Fruit fly (Drosophila melanogaster) whole organism, embryonic: ENCODE data around the gene CG2652.

Source experiments
- Aef1 ChIP-seq: fragments of 200-800 bp; sonication (Bioruptor generic); IDR thresholded peaks from 3 replicates; pipeline ENCODE4 v1.3.6; 2022; ENCODE audit warnings: missing biosample characterization, missing genetic modification characterization
- Atf3 ChIP-seq: fragments of 200-800 bp; sonication (Bioruptor generic); optimal IDR thresholded peaks from 3 replicates; lab custom pipeline; 2016; ENCODE audit warnings: missing biosample characterization, missing genetic modification characterization
- CG10321 ChIP-seq: fragments of 200-800 bp; sonication (Bioruptor generic); IDR thresholded peaks from 2 replicates; pipeline ENCODE4 v1.3.6; 2022; ENCODE audit warnings: missing biosample characterization, missing genetic modification characterization
- CG11093 ChIP-seq: fragments of 200-800 bp; sonication (Bioruptor generic); IDR thresholded peaks from 3 replicates; pipeline ENCODE4 v1.3.6; 2022; ENCODE audit warnings: missing biosample characterization, missing genetic modification characterization
- CG11696 ChIP-seq: fragments of 200-800 bp; sonication (Bioruptor generic); IDR thresholded peaks from 2 replicates; pipeline ENCODE4 v1.3.6; 2022; ENCODE audit warnings: missing biosample characterization, missing genetic modification characterization
- CG12219 ChIP-seq: fragments of 200-800 bp; sonication (Bioruptor generic); optimal IDR thresholded peaks from 3 replicates; lab custom pipeline; 2018; ENCODE audit warnings: missing biosample characterization, mild to moderate bottlenecking, missing genetic modification characterization
- CG13424 ChIP-seq: fragments of 200-800 bp; sonication (Bioruptor generic); optimal IDR thresholded peaks from 2 replicates; lab custom pipeline; 2019; ENCODE audit warnings: missing biosample characterization, mild to moderate bottlenecking, missing genetic modification characterization, moderate library complexity
- CG14014 ChIP-seq: fragments of 200-800 bp; sonication (Bioruptor generic); IDR thresholded peaks from 2 replicates; pipeline ENCODE4 v1.3.6; 2022; ENCODE audit warnings: missing biosample characterization, missing genetic modification characterization
- CG15514 ChIP-seq: fragments of 200-800 bp; sonication (Bioruptor generic); optimal IDR thresholded peaks from 3 replicates; lab custom pipeline; 2017; ENCODE audit warnings: missing biosample characterization, missing genetic modification characterization, mild to moderate bottlenecking, moderate library complexity, missing genetic modification reagents
- CG18619 ChIP-seq: fragments of 200-800 bp; sonication (Bioruptor generic); optimal IDR thresholded peaks from 3 replicates; lab custom pipeline; 2017; ENCODE audit warnings: missing biosample characterization, mild to moderate bottlenecking, missing genetic modification characterization
- CG2120 ChIP-seq: fragments of 200-800 bp; sonication (Bioruptor generic); optimal IDR thresholded peaks from 3 replicates; lab custom pipeline; 2016; ENCODE audit warnings: missing biosample characterization, missing genetic modification characterization
- CG2202 ChIP-seq: fragments of 200-800 bp; sonication (Bioruptor generic); optimal IDR thresholded peaks from 2 replicates; lab custom pipeline; 2018; ENCODE audit warnings: missing biosample characterization, mild to moderate bottlenecking, missing genetic modification characterization
- CG31224 ChIP-seq: fragments of 200-800 bp; sonication (Bioruptor generic); IDR thresholded peaks from 2 replicates; pipeline ENCODE4 v1.3.6; 2022; ENCODE audit warnings: missing biosample characterization, missing genetic modification characterization
- CG34376 ChIP-seq: fragments of 200-800 bp; sonication (Bioruptor generic); optimal IDR thresholded peaks from 2 replicates; lab custom pipeline; 2018; ENCODE audit warnings: missing biosample characterization, mild to moderate bottlenecking, missing genetic modification characterization
- CG3847 ChIP-seq: fragments of 200-800 bp; sonication (Bioruptor generic); IDR thresholded peaks from 2 replicates; pipeline ENCODE4 v1.3.6; 2022; ENCODE audit warnings: missing biosample characterization, missing genetic modification characterization
- CG7357 ChIP-seq: fragments of 200-800 bp; sonication (Bioruptor generic); IDR thresholded peaks from 3 replicates; pipeline ENCODE4 v1.3.6; 2022; ENCODE audit warnings: missing biosample characterization, missing genetic modification characterization
- CG9215 ChIP-seq: fragments of 200-800 bp; sonication (Bioruptor generic); IDR thresholded peaks from 2 replicates; pipeline ENCODE4 v1.3.6; 2022; ENCODE audit warnings: missing biosample characterization, missing genetic modification characterization
- Drgx ChIP-seq: fragments of 200-800 bp; sonication (Bioruptor generic); IDR thresholded peaks from 2 replicates; pipeline ENCODE4 v1.3.6; 2022; ENCODE audit warnings: missing biosample characterization, missing genetic modification characterization
- E2f1 ChIP-seq: fragments of 200-800 bp; sonication (Bioruptor generic); IDR thresholded peaks from 2 replicates; pipeline ENCODE4 v1.3.6; 2022; ENCODE audit warnings: missing biosample characterization, missing genetic modification characterization
- Ets65A ChIP-seq: fragments of 200-800 bp; sonication (Bioruptor generic); peaks from one replicate; lab custom pipeline; 2016; ENCODE audit warnings: missing biosample characterization, missing genetic modification characterization
- H15 ChIP-seq: fragments of 200-800 bp; sonication (Bioruptor generic); IDR thresholded peaks from 3 replicates; pipeline ENCODE4 v1.3.6; 2022; ENCODE audit warnings: missing biosample characterization, missing genetic modification characterization
- H2.0 ChIP-seq: fragments of 200-800 bp; sonication (Bioruptor generic); IDR thresholded peaks from 2 replicates; pipeline ENCODE4 v1.3.6; 2022; ENCODE audit warnings: missing biosample characterization, missing genetic modification characterization
- HLH3B ChIP-seq: fragments of 200-800 bp; sonication (Bioruptor generic); IDR thresholded peaks from 2 replicates; pipeline ENCODE4 v1.3.6; 2022; ENCODE audit warnings: missing biosample characterization, missing genetic modification characterization
- HLHmδ ChIP-seq: fragments of 200-800 bp; sonication (Bioruptor generic); optimal IDR thresholded peaks from 2 replicates; lab custom pipeline; 2018; ENCODE audit warnings: missing biosample characterization, mild to moderate bottlenecking, missing genetic modification characterization, moderate library complexity
- MBD-R2 ChIP-seq: fragments of 200-800 bp; sonication (Bioruptor generic); IDR thresholded peaks from 2 replicates; pipeline ENCODE4 v1.3.6; 2022; ENCODE audit warnings: missing biosample characterization, missing genetic modification characterization
- NFAT ChIP-seq: fragments of 200-800 bp; sonication (Bioruptor generic); IDR thresholded peaks from 2 replicates; pipeline ENCODE4 v1.3.6; 2022; ENCODE audit warnings: missing biosample characterization, missing genetic modification characterization
- Poxn ChIP-seq: fragments of 200-800 bp; sonication (Bioruptor generic); IDR thresholded peaks from 2 replicates; pipeline ENCODE4 v1.3.6; 2022; ENCODE audit warnings: missing biosample characterization, missing genetic modification characterization
- Rfx ChIP-seq: fragments of 200-800 bp; sonication (Bioruptor generic); IDR thresholded peaks from 2 replicates; pipeline ENCODE4 v1.3.6; 2022; ENCODE audit warnings: missing biosample characterization, missing genetic modification characterization
- Tbp ChIP-seq: fragments of >200 bp; optimal IDR thresholded peaks from 2 replicates; lab custom pipeline; 2018; ENCODE audit warnings: missing biosample characterization, missing genetic modification characterization
- Trl ChIP-seq, 3 experiments: fragments of >200 bp in 2 of 3; fragments of 200-800 bp in 1 of 3; sonication (Bioruptor generic) in 1 of 3; optimal IDR thresholded peaks; 2 replicates in 1 of 3; 3 replicates in 2 of 3; lab custom pipeline; 2016 to 2017; ENCODE audit warnings: missing biosample characterization in 1 of 3, missing genetic modification characterization in 1 of 3
- Xbp1 ChIP-seq: fragments of 200-800 bp; sonication (Bioruptor generic); optimal IDR thresholded peaks from 3 replicates; lab custom pipeline; 2016; ENCODE audit warnings: missing biosample characterization, mild to moderate bottlenecking, missing genetic modification characterization
- Xrp1 ChIP-seq: fragments of 200-800 bp; sonication (Bioruptor generic); IDR thresholded peaks from 2 replicates; pipeline ENCODE4 v1.3.6; 2022; ENCODE audit warnings: missing biosample characterization, missing genetic modification characterization
- ara ChIP-seq: fragments of 200-800 bp; sonication (Bioruptor generic); IDR thresholded peaks from 2 replicates; pipeline ENCODE4 v1.3.6; 2022; ENCODE audit warnings: missing biosample characterization, missing genetic modification characterization
- ase ChIP-seq: fragments of 200-800 bp; sonication (Bioruptor generic); IDR thresholded peaks from 3 replicates; pipeline ENCODE4 v1.3.6; 2022; ENCODE audit warnings: missing biosample characterization, missing genetic modification characterization
- bab2 ChIP-seq: fragments of 200-800 bp; sonication (Bioruptor generic); optimal IDR thresholded peaks from 2 replicates; lab custom pipeline; 2016; ENCODE audit warnings: missing biosample characterization, missing genetic modification characterization
- dimm ChIP-seq: fragments of 200-800 bp; sonication (Bioruptor generic); IDR thresholded peaks from 2 replicates; pipeline ENCODE4 v1.3.6; 2022; ENCODE audit warnings: missing biosample characterization, missing genetic modification characterization
- disco-r ChIP-seq: fragments of 200-800 bp; sonication (Bioruptor generic); optimal IDR thresholded peaks from 2 replicates; lab custom pipeline; 2016; ENCODE audit warnings: missing biosample characterization, missing genetic modification characterization
- gem ChIP-seq: fragments of 200-800 bp; sonication (Bioruptor generic); optimal IDR thresholded peaks from 2 replicates; lab custom pipeline; 2019; ENCODE audit warnings: missing biosample characterization, mild to moderate bottlenecking, missing genetic modification characterization, moderate library complexity
- grau ChIP-seq: fragments of 200-800 bp; optimal IDR thresholded peaks from 3 replicates; lab custom pipeline; 2019; ENCODE audit warnings: missing biosample characterization, mild to moderate bottlenecking, missing genetic modification characterization, moderate library complexity
- jigr1 ChIP-seq: fragments of 200-800 bp; sonication (Bioruptor generic); IDR thresholded peaks from 3 replicates; pipeline ENCODE4 v1.3.6; 2022; ENCODE audit warnings: missing biosample characterization, missing genetic modification characterization
- lmd ChIP-seq: fragments of 200-800 bp; sonication (Bioruptor generic); IDR thresholded peaks from 2 replicates; pipeline ENCODE4 v1.3.6; 2022; ENCODE audit warnings: missing biosample characterization, missing genetic modification characterization
- mam ChIP-seq: fragments of 200-800 bp; sonication (Bioruptor generic); optimal IDR thresholded peaks from 3 replicates; lab custom pipeline; 2016; ENCODE audit warnings: missing biosample characterization, missing genetic modification characterization
- otp ChIP-seq: fragments of 200-800 bp; sonication (Bioruptor generic); IDR thresholded peaks from 3 replicates; pipeline ENCODE4, ENCODE4 v1.3.6; 2022; ENCODE audit warnings: missing biosample characterization, missing genetic modification characterization
- pho ChIP-seq: fragments of 200-800 bp; sonication (Bioruptor generic); optimal IDR thresholded peaks from 2 replicates; lab custom pipeline; 2016; ENCODE audit warnings: missing biosample characterization, missing genetic modification characterization
- ranshi ChIP-seq: fragments of 200-800 bp; sonication (Bioruptor generic); IDR thresholded peaks from 2 replicates; pipeline ENCODE4 v1.3.6; 2022; ENCODE audit warnings: missing biosample characterization, missing genetic modification characterization
- scrt ChIP-seq: fragments of 200-800 bp; sonication (Bioruptor generic); optimal IDR thresholded peaks from 2 replicates; lab custom pipeline; 2018; ENCODE audit warnings: missing biosample characterization, mild to moderate bottlenecking, missing genetic modification characterization, moderate library complexity
- sens ChIP-seq: fragments of 200-800 bp; sonication (Bioruptor generic); peaks from one replicate; lab custom pipeline; 2016; ENCODE audit warnings: missing biosample characterization, missing genetic modification characterization
- stc ChIP-seq: fragments of 200-800 bp; sonication (Bioruptor generic); IDR thresholded peaks from 2 replicates; pipeline ENCODE4 v1.3.6; 2022; ENCODE audit warnings: missing biosample characterization, missing genetic modification characterization
- ttk ChIP-seq: fragments of 200-800 bp; sonication (Bioruptor generic); IDR thresholded peaks from 2 replicates; pipeline ENCODE4 v2.1.2; 2022; ENCODE audit warnings: missing biosample characterization, missing genetic modification characterization
- wor ChIP-seq: fragments of 200-800 bp; sonication (Bioruptor generic); IDR thresholded peaks from 2 replicates; pipeline ENCODE4 v1.3.6; 2022; ENCODE audit warnings: missing biosample characterization, missing genetic modification characterization
- zfh1 ChIP-seq: fragments of 200-800 bp; sonication (Bioruptor generic); IDR thresholded peaks from 3 replicates; pipeline ENCODE4 v1.3.6; 2022; ENCODE audit warnings: missing biosample characterization, missing genetic modification characterization

Gene CG2652

dm6 chrX:2708156-2708734 lies 25.5 kb upstream of the CG2652 start, which contains the start of gene CG2681 (continued):
- peak; percentile 42; the same call in 1 of the 3 replicates for TF ChIP-seq jigr1
- peak; percentile 31 for TF ChIP-seq ara (GFP tag; lab: Robert Waterston, UW)
- 0 out of 2 replicates have a peak, but pooled peaks have one; percentile 22 for TF ChIP-seq dimm (GFP tag; lab: Robert Waterston, UW)
- TF ChIP-seq CG7357, result peak; percentile 15; the same call in 1 of the 3 replicates
- TF ChIP-seq CG2202 (tag; lab: Kevin White, UChicago), result no peak
- peak; percentile 3 for TF ChIP-seq CG13424 (tag; lab: Kevin White, UChicago)
- TF ChIP-seq NFAT, result peak; percentile 62; the same call in 1 of the 2 replicates
- TF ChIP-seq CG3847 (GFP tag; lab: Robert Waterston, UW), result 0 out of 2 replicates have a peak, but pooled peaks have one; percentile 7
- TF ChIP-seq scrt (GFP tag; lab: Kevin White, UChicago), result no peak
- TF ChIP-seq Xbp1 (GFP tag; lab: Kevin White, UChicago), result peak; percentile 17
- peak; percentile 57; the same call in 1 of the 3 replicates for TF ChIP-seq CG11093 (GFP tag; lab: Robert Waterston, UW)
- peak; percentile 41; the same call in 1 of the 2 replicates for TF ChIP-seq CG9215 (GFP tag; lab: Robert Waterston, UW)
- TF ChIP-seq HLHmδ, result no peak
- peak; percentile 43 for TF ChIP-seq mam (GFP tag; lab: Kevin White, UChicago)
- TF ChIP-seq ase (GFP tag; lab: Robert Waterston, UW), result peak; percentile 39; the same call in 2 of the 3 replicates
- TF ChIP-seq CG18619, result no peak
- TF ChIP-seq H2.0 (GFP tag; lab: Robert Waterston, UW), result peak; percentile 62
- peak; percentile 76 for TF ChIP-seq zfh1 (GFP tag; lab: Robert Waterston, UW)
- peak; percentile 43; the same call in 1 of the 2 replicates for TF ChIP-seq Xrp1 (GFP tag; lab: Robert Waterston, UW)
- peak; percentile 59 for TF ChIP-seq CG2120 (GFP tag; lab: Kevin White, UChicago)
- peak; percentile 17; the same call in 1 of the 2 replicates for TF ChIP-seq MBD-R2 (GFP tag; lab: Robert Waterston, UW)
- peak; percentile 9 for TF ChIP-seq CG12219
- peak; percentile 43 for TF ChIP-seq ttk (GFP tag; lab: Robert Waterston, UW)
- TF ChIP-seq sens (GFP tag; lab: Kevin White, UChicago), result peak; percentile 72
- no peak for TF ChIP-seq Trl (optimal IDR thresholded peaks at IDR 0.05; lab: Kevin White, UChicago)
- TF ChIP-seq Trl (GFP tag; optimal IDR thresholded peaks at IDR 0.05; lab: Kevin White, UChicago), result peak; percentile 8
- peak; percentile 31; the same call in 1 of the 2 replicates for TF ChIP-seq CG31224
- no peak for TF ChIP-seq CG34376 (GFP tag; lab: Kevin White, UChicago)
- TF ChIP-seq E2f1 (GFP tag; lab: Robert Waterston, UW), result peak; percentile 66
- 0 out of 3 replicates have a peak, but pooled peaks have one; percentile 51 for TF ChIP-seq otp (GFP tag; lab: Robert Waterston, UW)
- peak; percentile 72 for TF ChIP-seq Rfx (GFP tag; lab: Robert Waterston, UW)
- TF ChIP-seq Ets65A (GFP tag; lab: Kevin White, UChicago), result peak; percentile 94
- peak; percentile 31 for TF ChIP-seq bab2 (GFP tag; lab: Kevin White, UChicago)
- TF ChIP-seq HLH3B, result peak; percentile 56
- 0 out of 2 replicates have a peak, but pooled peaks have one; percentile 3 for TF ChIP-seq Poxn (GFP tag; lab: Robert Waterston, UW)
- TF ChIP-seq CG15514 (GFP tag; lab: Kevin White, UChicago), result peak; percentile 58
- TF ChIP-seq CG10321, result no peak
- TF ChIP-seq ranshi (GFP tag; lab: Robert Waterston, UW), result peak; percentile 49; the same call in 1 of the 2 replicates
- no peak for TF ChIP-seq disco-r (GFP tag; lab: Kevin White, UChicago)
- TF ChIP-seq Atf3 (GFP tag; lab: Kevin White, UChicago), result no peak
- TF ChIP-seq lmd, result peak; percentile 71
- TF ChIP-seq Aef1, result peak; percentile 43; the same call in 1 of the 3 replicates
- peak; percentile 24; the same call in 1 of the 2 replicates for TF ChIP-seq wor
- peak; percentile 70 for TF ChIP-seq H15 (GFP tag; lab: Robert Waterston, UW)
- TF ChIP-seq Tbp (GFP tag; lab: Kevin White, UChicago), result no peak
- no peak for TF ChIP-seq gem (tag; lab: Kevin White, UChicago)
- TF ChIP-seq pho (GFP tag; lab: Kevin White, UChicago), result peak; percentile 3
- peak; percentile 61; the same call in 1 of the 2 replicates for TF ChIP-seq stc
- peak; percentile 45 for TF ChIP-seq CG14014 (GFP tag; lab: Robert Waterston, UW)
- peak; percentile 65 for TF ChIP-seq Drgx (GFP tag; lab: Robert Waterston, UW)
- 0 out of 2 replicates have a peak, but pooled peaks have one; percentile 16 for TF ChIP-seq CG11696 (GFP tag; lab: Robert Waterston, UW)
- TF ChIP-seq grau (tag; lab: Kevin White, UChicago), result peak; percentile 71
